Fruit fly (Drosophila melanogaster): ENCODE data around the gene CG4558.

DNA sequence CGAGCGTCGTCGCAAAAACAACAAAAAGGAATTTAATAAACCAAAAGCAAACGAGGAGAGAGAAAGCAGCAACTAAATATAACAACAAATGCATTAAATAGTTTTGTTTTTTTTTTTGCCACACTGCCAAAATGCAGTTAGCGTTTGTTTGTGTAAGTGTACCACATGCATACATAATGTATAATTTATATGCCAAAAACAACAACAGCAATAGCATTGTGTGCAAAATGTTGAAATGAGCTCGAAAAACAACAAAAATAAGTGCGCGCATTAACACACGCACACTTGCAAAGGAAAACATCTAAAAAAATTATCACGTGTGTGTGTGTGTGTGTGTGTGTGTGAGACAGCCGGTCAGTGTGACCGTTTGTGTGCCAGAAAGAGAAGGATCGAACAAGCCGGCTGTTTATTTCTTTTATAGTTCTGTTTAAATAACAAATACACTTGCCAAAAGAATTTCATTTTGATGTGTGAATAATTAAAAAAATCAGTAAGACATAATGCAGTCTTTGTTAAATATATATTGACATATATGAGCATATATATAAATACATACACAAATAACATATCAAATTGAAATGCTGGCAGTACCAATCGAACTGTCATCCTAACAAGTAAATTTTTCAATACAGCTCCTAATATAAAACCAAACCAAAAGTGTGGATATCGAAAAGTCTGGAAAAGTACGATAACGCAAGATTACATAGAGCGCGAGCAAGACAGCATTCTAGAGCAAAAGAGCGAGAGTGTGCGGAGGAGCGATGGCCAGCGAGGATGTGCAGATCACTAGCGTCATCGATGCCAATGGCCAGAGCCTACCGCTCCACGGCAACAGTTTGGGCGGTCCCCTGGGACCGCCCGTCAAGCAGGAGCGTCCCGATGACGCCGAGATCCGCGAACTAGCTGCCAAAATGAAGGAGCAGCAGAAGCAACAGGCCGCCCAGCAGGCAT, 19.3 kb downstream of the CG4558 start:
- no peak for TF ChIP-seq CG5204 (GFP tag; optimal IDR thresholded peaks at IDR 0.05)
- no peak for TF ChIP-seq cnc (optimal IDR thresholded peaks at IDR 0.05)
- no peak for TF ChIP-seq CG7101 (tag; optimal IDR thresholded peaks at IDR 0.05)
